Fruit fly (Drosophila melanogaster): Measurements from ENCODE around the gene CG13843.

Gene CG13843

DNA sequence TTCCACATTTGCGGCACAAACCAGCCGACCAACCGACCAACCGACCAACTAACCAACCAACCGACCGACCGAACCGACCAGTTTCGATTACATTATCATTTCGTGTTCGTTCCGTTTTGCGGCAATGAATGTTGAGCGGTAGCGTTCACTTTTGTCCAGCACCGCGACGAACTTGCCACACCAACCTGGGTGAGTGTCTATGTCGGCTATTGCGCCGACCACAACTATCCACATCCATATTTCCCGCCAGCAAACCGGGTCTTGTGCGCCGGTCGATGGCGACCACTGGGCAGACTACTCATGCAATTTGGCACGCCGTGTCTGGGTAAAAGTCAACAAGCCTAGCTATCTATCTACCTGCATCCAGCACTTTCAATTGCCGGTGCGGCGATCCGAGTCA is 32.3 kb upstream of the CG13843 start:
- TF ChIP-seq pan (optimal IDR thresholded peaks at IDR 0.05) (no peak), rgr (GFP tag; optimal IDR thresholded peaks at IDR 0.05) (no peak), Jra (GFP tag; optimal IDR thresholded peaks at IDR 0.05) (no peak), CrebA (GFP tag; optimal IDR thresholded peaks at IDR 0.05; ENCODE audit: borderline replicate concordance) (no peak), Dif (GFP tag; optimal IDR thresholded peaks at IDR 0.05; ENCODE audit: partially characterized antibody) (no peak), Rel (GFP tag; optimal IDR thresholded peaks at IDR 0.05) (no peak), Rel (tag; optimal IDR thresholded peaks at IDR 0.05) (no peak), tai (GFP tag; optimal IDR thresholded peaks at IDR 0.05) (no peak), brk (GFP tag; optimal IDR thresholded peaks at IDR 0.05) (no peak), Hr83 (GFP tag; optimal IDR thresholded peaks at IDR 0.05; ENCODE audit: poor library complexity, severe bottlenecking) (no peak), dl (GFP tag; optimal IDR thresholded peaks at IDR 0.05; ENCODE audit: insufficient read depth in 1 of 2, partially characterized antibody in 2 of 2) (no peak), usp (GFP tag; optimal IDR thresholded peaks at IDR 0.05) (no peak), Sp1 (GFP tag; optimal IDR thresholded peaks at IDR 0.05) (no peak), N (GFP tag; optimal IDR thresholded peaks at IDR 0.05) (no peak), Hr78 (GFP tag; optimal IDR thresholded peaks at IDR 0.05) (no peak), Myc (optimal IDR thresholded peaks at IDR 0.05) (no peak)

DNA sequence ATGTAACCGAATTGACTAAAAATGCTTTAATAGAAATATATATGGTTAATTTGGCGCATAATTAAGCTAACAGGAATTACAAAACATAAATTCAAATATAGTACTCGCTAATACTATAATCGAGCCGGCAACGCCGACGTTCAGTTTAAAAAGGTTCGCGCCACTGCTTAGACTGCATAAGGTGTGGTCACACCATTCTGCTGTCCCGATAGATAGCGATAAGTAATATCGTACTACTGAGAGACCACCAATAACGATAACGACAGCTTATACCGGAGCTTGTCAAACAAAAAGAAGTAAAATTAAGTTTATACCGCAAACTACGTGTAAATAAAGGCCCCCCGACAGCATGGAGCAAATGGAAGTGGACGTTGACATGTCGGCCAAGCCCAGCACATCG is 28.7 kb upstream of the CG13843 start, which contains the start of gene CSN6:
Gene CSN6, plus strand, starts transcription at position 228 of the 400 bp plus-strand sequence.
- no peak for TF ChIP-seq rgr (GFP tag; optimal IDR thresholded peaks at IDR 0.05)
- TF ChIP-seq Myc (optimal IDR thresholded peaks at IDR 0.05), result peak; percentile 19

DNA sequence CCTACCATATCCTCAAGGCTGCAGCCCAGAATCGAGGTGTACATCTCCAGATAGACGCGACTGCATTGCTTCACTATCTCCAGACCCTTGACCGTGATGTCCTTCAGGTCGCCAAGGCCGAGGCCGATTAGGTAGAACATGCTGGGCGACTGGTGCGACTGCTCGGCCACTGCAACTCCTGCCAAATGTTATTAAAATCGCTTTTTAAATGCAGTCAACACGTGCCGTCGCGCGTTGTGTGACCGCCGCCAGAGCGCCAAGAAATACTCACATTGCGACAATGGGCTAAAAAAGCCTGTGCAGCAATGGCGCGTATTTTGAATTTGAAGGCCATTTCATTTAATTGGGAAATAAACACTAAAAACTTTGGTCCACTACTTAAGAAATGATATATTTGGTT is 26.3 kb upstream of the CG13843 start, which contains the start of gene Dph5:
Gene Dph5, minus strand, starts transcription at position 245 of the 400 bp plus-strand sequence.
- no peak for TF ChIP-seq Vsx2 (GFP tag; optimal IDR thresholded peaks at IDR 0.05; ENCODE audit: partially characterized antibody)
- TF ChIP-seq sv (GFP tag; optimal IDR thresholded peaks at IDR 0.05), result no peak

DNA sequence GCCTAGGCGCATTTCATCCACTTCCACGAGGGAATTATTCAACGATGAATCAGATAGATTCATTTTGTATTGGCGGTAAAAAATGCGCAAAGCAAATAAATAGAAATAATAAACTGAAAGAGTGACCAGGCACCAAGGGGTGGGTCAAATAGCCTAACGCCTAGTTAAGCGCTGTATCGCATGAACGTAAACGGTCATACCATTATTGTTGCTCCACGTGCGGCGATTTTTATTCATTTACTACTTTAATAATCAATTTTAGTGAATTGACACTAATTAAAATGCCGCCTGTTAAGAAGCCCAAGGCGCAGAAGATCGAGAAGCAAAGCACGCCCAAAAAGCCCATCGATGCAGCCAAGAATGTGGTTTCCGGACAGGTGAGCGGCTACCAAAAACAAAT is 24.7 kb upstream of the CG13843 start, which contains the start of the genes CG33107 and CG6937:
Gene CG33107, minus strand, starts transcription at position 137 of the 400 bp plus-strand sequence.
Gene CG6937, plus strand, starts transcription at position 192 of the 400 bp plus-strand sequence.
- TF ChIP-seq brk (GFP tag; optimal IDR thresholded peaks at IDR 0.05) (no peak), GATAd (GFP tag; optimal IDR thresholded peaks at IDR 0.05) (no peak), sage (GFP tag; optimal IDR thresholded peaks at IDR 0.05) (no peak), psq (GFP tag; optimal IDR thresholded peaks at IDR 0.05) (no peak), Hr78 (GFP tag; optimal IDR thresholded peaks at IDR 0.05) (no peak), woc (GFP tag; optimal IDR thresholded peaks at IDR 0.05) (no peak), Dfd (GFP tag; optimal IDR thresholded peaks at IDR 0.05) (no peak), Jra (GFP tag; optimal IDR thresholded peaks at IDR 0.05) (no peak), Abd-B (GFP tag; optimal IDR thresholded peaks at IDR 0.05) (no peak), Mio (GFP tag; optimal IDR thresholded peaks at IDR 0.05) (no peak)

DNA sequence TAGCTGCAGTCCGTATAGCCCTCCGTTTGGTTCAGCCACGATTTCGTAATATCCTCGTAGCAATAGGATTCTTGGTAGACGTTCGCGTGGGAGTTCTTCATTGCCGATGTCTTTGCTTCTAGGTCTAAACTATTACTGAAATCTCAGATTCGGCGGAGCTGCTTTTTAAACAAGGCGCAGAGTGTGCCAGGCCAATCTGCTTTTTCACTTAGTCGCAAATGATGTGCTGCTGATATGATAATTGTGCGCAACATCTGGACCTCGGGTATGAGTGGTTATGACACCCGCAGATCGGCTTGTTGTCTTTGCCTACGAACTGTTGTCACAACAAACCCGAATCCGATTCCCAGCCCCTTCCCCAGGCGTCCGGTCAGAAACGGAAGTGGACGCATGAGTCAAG is 22.8 kb upstream of the CG13843 start, which contains the start of gene btn:
Gene btn, minus strand, starts transcription at position 101 of the 400 bp plus-strand sequence.
- no peak for TF ChIP-seq sv (GFP tag; optimal IDR thresholded peaks at IDR 0.05)
- TF ChIP-seq foxo (GFP tag; optimal IDR thresholded peaks at IDR 0.05), result no peak
- no peak for TF ChIP-seq rgr (GFP tag; optimal IDR thresholded peaks at IDR 0.05)
- TF ChIP-seq lola (GFP tag; optimal IDR thresholded peaks at IDR 0.05), result no peak
- no peak for TF ChIP-seq Sp1 (GFP tag; optimal IDR thresholded peaks at IDR 0.05)
- no peak for TF ChIP-seq Abd-B (GFP tag; optimal IDR thresholded peaks at IDR 0.05)
- no peak for TF ChIP-seq jim (GFP tag; optimal IDR thresholded peaks at IDR 0.05)
- TF ChIP-seq CG32264 (GFP tag; optimal IDR thresholded peaks at IDR 0.05), result no peak

DNA sequence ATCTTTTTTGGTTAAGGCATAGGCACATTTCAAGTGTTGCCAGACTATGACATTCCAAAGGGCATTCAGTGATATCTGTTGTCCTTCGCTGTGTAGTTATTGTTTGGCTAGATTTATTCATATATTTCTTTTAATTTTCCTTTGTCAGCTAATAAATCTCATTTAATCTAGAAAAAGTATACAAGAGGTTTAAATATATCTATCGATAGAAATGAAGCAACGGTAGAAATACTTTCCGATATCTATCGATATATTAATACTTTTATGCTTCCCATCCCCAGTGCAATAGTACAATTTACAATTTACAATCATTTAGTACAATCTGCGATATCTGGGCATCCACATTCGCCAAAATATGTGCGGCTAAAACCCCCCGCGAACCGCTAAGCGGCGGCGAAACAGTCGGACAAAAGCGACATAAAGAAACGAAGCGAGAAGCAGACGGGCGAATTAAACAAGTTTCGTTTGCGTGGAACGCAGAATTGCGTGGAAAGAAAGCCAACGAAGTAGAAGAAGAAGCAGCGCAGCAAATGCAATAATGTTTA is 21.8 kb upstream of the CG13843 start, which contains the start of gene Efa6:
Gene Efa6, plus strand, starts transcription at position 337 of the 545 bp plus-strand sequence.
- TF ChIP-seq Mio (GFP tag; optimal IDR thresholded peaks at IDR 0.05) (no peak), ey (GFP tag; optimal IDR thresholded peaks at IDR 0.05) (peak; percentile 3), Rel (GFP tag; optimal IDR thresholded peaks at IDR 0.05) (no peak), Rel (tag; optimal IDR thresholded peaks at IDR 0.05) (peak; percentile 88), woc (GFP tag; optimal IDR thresholded peaks at IDR 0.05) (no peak), jim (GFP tag; optimal IDR thresholded peaks at IDR 0.05) (no peak), h (GFP tag; optimal IDR thresholded peaks at IDR 0.05) (peak; percentile 74), Hr78 (GFP tag; optimal IDR thresholded peaks at IDR 0.05) (no peak), sv (GFP tag; optimal IDR thresholded peaks at IDR 0.05) (peak; percentile 30), pan (optimal IDR thresholded peaks at IDR 0.05) (no peak), Hr83 (GFP tag; optimal IDR thresholded peaks at IDR 0.05; ENCODE audit: poor library complexity, severe bottlenecking) (no peak), lola (GFP tag; optimal IDR thresholded peaks at IDR 0.05) (no peak), sage (GFP tag; optimal IDR thresholded peaks at IDR 0.05) (no peak), CG9705 (GFP tag; optimal IDR thresholded peaks at IDR 0.05) (peak; percentile 12), Dif (GFP tag; optimal IDR thresholded peaks at IDR 0.05; ENCODE audit: partially characterized antibody) (no peak), Vsx2 (GFP tag; optimal IDR thresholded peaks at IDR 0.05; ENCODE audit: partially characterized antibody) (no peak), usp (GFP tag; optimal IDR thresholded peaks at IDR 0.05) (no peak), dsf (GFP tag; optimal IDR thresholded peaks at IDR 0.05; ENCODE audit: borderline replicate concordance) (peak; percentile 27), Abd-B (GFP tag; optimal IDR thresholded peaks at IDR 0.05) (no peak), fru (GFP tag; optimal IDR thresholded peaks at IDR 0.05) (no peak), Hnf4 (GFP tag; optimal IDR thresholded peaks at IDR 0.05) (peak; percentile 43), N (GFP tag; optimal IDR thresholded peaks at IDR 0.05) (no peak), CrebA (GFP tag; optimal IDR thresholded peaks at IDR 0.05; ENCODE audit: borderline replicate concordance) (no peak), Myc (optimal IDR thresholded peaks at IDR 0.05) (peak; percentile 31), rgr (GFP tag; optimal IDR thresholded peaks at IDR 0.05) (peak; percentile 52), HLH106 (tag; optimal IDR thresholded peaks at IDR 0.05) (peak; percentile 31), psq (GFP tag; optimal IDR thresholded peaks at IDR 0.05) (peak; percentile 89), CG32264 (GFP tag; optimal IDR thresholded peaks at IDR 0.05) (no peak)

Measured in whole organism, wandering third instar larva.